Fruit fly (Drosophila melanogaster): ENCODE results near the gene rudhira.

Gene rudhira

dm6 chrX:11846049-11846718 is 29.5 kb downstream of the rudhira start, which contains the start of gene CG15740 (continued):
- peak; percentile 40; the same call in 1 of the 3 replicates for TF ChIP-seq CG11093 (GFP tag; IDR thresholded peaks at IDR 0.05)

DNA sequence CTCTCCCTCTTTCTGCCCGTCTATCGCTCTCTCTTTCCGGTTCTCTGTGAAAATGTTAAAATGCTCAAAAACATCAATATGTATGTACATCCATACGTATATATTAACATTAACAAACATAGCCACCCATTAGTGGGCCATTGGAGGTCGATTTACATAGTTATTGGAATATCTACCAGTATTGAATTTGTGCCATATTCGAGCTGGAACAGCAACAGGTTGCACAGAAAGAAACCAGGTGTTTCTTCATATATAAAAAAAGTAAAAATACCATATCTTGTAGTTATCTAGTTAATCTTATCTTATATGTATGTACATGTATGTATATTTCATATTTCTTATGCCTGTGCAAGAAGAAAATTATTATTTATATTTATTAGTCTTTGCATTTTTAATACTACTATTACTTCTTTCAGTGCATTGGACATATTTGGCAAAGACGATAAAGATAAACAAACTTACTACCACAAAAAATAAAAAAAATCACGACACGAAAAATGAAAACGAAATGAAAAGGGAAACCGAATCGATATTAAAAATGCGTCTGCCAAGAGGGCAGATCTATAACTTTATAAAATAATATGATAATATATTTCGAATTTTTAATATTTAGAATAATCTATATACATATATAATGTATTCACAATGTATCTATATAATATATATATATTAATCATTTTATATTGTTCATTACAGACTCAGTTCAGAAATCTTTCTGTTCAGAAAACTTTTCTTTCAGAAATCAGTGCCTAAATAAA is 32.0 kb downstream of the rudhira start:
- TF ChIP-seq CG32772 (GFP tag; IDR thresholded peaks at IDR 0.05) (peak; percentile 35), Bteb2 (GFP tag; optimal IDR thresholded peaks at IDR 0.05) (no peak), CG33213 (GFP tag; optimal IDR thresholded peaks at IDR 0.05) (no peak), CG11247 (GFP tag; IDR thresholded peaks at IDR 0.05) (no peak), scrt (GFP tag; optimal IDR thresholded peaks at IDR 0.05) (peak; percentile 31), fd102C (GFP tag; optimal IDR thresholded peaks at IDR 0.05) (no peak), CG15269 (tag; optimal IDR thresholded peaks at IDR 0.05) (peak; percentile 74), Ada2b (GFP tag; IDR thresholded peaks at IDR 0.05) (peak; percentile 44; the same call in 1 of the 2 replicates), CG6813 (GFP tag; optimal IDR thresholded peaks at IDR 0.05) (no peak), CG14710 (tag; optimal IDR thresholded peaks at IDR 0.05) (no peak), GATAe (GFP tag; conservative IDR thresholded peaks at IDR 0.05) (no peak), mld (GFP tag; IDR thresholded peaks at IDR 0.05; ENCODE audit: partially characterized antibody) (no peak), CG15479 (GFP tag; optimal IDR thresholded peaks at IDR 0.05) (no peak), CG4360 (GFP tag; IDR thresholded peaks at IDR 0.05) (no peak), TFAM (GFP tag; optimal IDR thresholded peaks at IDR 0.05) (no peak), Bgb (GFP tag; IDR thresholded peaks at IDR 0.05; ENCODE audit: partially characterized antibody) (no peak), CG10462 (GFP tag; optimal IDR thresholded peaks at IDR 0.05) (no peak), h (optimal IDR thresholded peaks at IDR 0.05) (no peak), CG17385 (GFP tag; optimal IDR thresholded peaks at IDR 0.05) (peak; percentile 25), CG3847 (GFP tag; IDR thresholded peaks at IDR 0.05) (no peak), kah (GFP tag; optimal IDR thresholded peaks at IDR 0.05) (no peak), CG15601 (tag; optimal IDR thresholded peaks at IDR 0.05) (no peak), CG30020 (tag; optimal IDR thresholded peaks at IDR 0.05) (no peak), CrebB (tag; optimal IDR thresholded peaks at IDR 0.05) (no peak), Jarid2 (GFP tag; optimal IDR thresholded peaks at IDR 0.05) (no peak), pita (GFP tag; optimal IDR thresholded peaks at IDR 0.05) (no peak), Atf6 (GFP tag; IDR thresholded peaks at IDR 0.05) (0 out of 2 replicates have a peak, but pooled peaks have one; percentile 43), row (GFP tag; IDR thresholded peaks at IDR 0.05) (peak; percentile 55), ftz-f1 (GFP tag; optimal IDR thresholded peaks at IDR 0.05) (no peak), cad (GFP tag; optimal IDR thresholded peaks at IDR 0.05) (no peak), sens (GFP tag) (peak; percentile 18), Oli (tag; optimal IDR thresholded peaks at IDR 0.05) (peak; percentile 54), CG12219 (GFP tag; optimal IDR thresholded peaks at IDR 0.05) (peak; percentile 15), CG9215 (GFP tag; IDR thresholded peaks at IDR 0.05) (no peak), CG8478 (optimal IDR thresholded peaks at IDR 0.05) (no peak), Ptx1 (GFP tag; IDR thresholded peaks at IDR 0.05) (peak; percentile 57), CG11456 (GFP tag; IDR thresholded peaks at IDR 0.05) (no peak), Gug (GFP tag; IDR thresholded peaks at IDR 0.05) (no peak), Antp (GFP tag; optimal IDR thresholded peaks at IDR 0.05) (no peak), CG2120 (GFP tag; optimal IDR thresholded peaks at IDR 0.05) (peak; percentile 31), luna (GFP tag; optimal IDR thresholded peaks at IDR 0.05) (no peak), Abd-B (GFP tag; optimal IDR thresholded peaks at IDR 0.05) (no peak), CG9609 (GFP tag; optimal IDR thresholded peaks at IDR 0.05) (no peak), zen (tag; optimal IDR thresholded peaks at IDR 0.05) (no peak), CG18011 (GFP tag; optimal IDR thresholded peaks at IDR 0.05) (no peak), HLH54F (GFP tag; optimal IDR thresholded peaks at IDR 0.05) (no peak), sug (tag; optimal IDR thresholded peaks at IDR 0.05) (no peak)

All from whole organism, embryonic.